Worm (Caenorhabditis elegans): ENCODE measurements around the gene mrp-8.
A peak's percentile ranks its signal among the peaks of the same experiment; 100 is the strongest.

Gene mrp-8

DNA sequence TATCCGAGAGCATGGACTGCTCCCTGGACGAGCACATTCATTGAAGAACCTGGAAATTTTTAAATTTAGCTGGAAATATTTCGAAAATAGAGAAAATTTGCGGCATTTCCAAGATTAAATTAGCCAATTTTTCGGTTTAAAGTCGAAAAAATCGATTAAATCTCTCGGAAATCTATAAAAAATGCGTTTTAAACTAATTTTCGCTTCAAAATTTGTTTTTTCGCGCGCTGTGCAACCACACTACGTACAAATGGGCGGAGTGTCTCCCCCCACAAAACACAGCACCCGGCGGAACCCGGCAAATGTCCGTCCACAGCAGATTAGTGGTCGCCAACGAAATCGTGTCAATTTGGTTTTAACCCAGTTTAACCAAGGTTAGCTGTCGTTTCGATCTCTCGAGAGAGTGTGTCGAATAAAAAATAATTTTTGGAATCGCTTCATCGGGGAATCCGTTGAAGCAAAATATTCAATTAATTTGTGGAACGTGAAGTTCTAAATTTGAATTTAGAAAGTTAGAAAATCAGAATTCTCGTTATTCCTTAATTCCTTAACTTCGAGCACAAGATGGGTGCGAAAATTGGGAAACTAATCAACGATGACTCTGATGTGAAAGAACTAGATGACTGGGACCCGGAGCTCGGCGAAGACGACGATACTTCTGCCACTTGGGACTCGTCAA lies 52.7 kb downstream of the mrp-8 start, which contains the start of the genes tim-1 and Y75B8A.23 (continued):
- TF ChIP-seq ZK185.1 (tag; optimal IDR thresholded peaks at IDR 0.05; ENCODE audit: poor library complexity, severe bottlenecking) (no peak), ztf-22 (GFP tag; optimal IDR thresholded peaks at IDR 0.05) (peak; percentile 53), snpc-1.3 (tag; optimal IDR thresholded peaks at IDR 0.05; ENCODE audit: insufficient read depth) (peak; percentile 98), rcor-1 (GFP tag; IDR thresholded peaks at IDR 0.05) (peak; percentile 94), ztf-18 (tag; optimal IDR thresholded peaks at IDR 0.05) (peak; percentile 74)

DNA sequence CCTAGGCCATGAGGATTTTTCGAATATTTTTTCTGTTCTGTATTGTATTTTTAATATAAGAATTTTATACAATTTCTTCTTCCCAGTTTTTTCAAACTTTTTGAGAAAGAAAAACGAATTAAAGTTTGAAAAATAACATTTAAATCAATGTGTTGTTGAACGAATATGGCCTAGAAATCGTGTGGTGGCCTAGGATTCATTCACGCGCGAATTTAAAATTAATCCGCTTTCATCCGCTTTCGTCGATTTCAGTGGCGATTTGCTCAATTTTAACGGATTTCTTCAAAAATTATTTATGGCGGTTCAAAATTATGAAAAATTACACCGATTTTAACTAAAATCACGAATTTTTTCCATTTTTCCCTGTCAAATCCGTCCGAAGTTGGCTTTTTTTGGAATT lies 55.7 kb downstream of the mrp-8 start:
- TF ChIP-seq ztf-3 (GFP tag; optimal IDR thresholded peaks at IDR 0.05), result no peak
- TF ChIP-seq mcd-1 (GFP tag; IDR thresholded peaks at IDR 0.05), result no peak
- no peak for TF ChIP-seq cebp-2 (GFP tag; IDR thresholded peaks at IDR 0.05)

DNA sequence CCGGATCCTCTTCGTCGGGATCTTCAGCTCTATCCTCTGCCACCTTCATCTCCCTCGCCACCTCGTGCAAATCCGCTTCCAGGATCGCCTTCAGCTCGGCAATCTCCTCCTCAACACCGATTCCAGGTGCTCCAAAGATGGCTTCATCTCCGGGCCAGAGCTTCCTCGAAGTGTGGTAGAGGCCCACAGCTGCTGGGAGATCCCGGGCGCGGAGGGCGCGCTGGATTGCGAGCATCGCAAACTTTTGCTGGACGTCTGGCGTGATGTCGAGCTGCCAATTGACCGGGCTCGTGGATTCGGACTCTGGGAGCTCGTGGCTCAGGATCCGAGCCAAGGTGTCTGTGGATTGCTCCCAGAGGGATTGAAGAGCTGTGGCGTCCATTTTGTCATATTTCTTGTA lies 57.4 kb downstream of the mrp-8 start:
- peak; percentile 88; the same call in 1 of the 2 replicates for TF ChIP-seq egrh-3 (GFP tag; IDR thresholded peaks at IDR 0.05)
- no peak for TF ChIP-seq nhr-120 (GFP tag; IDR thresholded peaks at IDR 0.05)
- no peak for TF ChIP-seq repo-1 (tag; optimal IDR thresholded peaks at IDR 0.05)
- 0 out of 2 replicates have a peak, but pooled peaks have one; percentile 9 for TF ChIP-seq dox-1 (GFP tag; IDR thresholded peaks at IDR 0.05)
- TF ChIP-seq zfh-2 (GFP tag; conservative IDR thresholded peaks at IDR 0.05), result peak; percentile 92
- no peak for TF ChIP-seq egl-44 (GFP tag; IDR thresholded peaks at IDR 0.05)

DNA sequence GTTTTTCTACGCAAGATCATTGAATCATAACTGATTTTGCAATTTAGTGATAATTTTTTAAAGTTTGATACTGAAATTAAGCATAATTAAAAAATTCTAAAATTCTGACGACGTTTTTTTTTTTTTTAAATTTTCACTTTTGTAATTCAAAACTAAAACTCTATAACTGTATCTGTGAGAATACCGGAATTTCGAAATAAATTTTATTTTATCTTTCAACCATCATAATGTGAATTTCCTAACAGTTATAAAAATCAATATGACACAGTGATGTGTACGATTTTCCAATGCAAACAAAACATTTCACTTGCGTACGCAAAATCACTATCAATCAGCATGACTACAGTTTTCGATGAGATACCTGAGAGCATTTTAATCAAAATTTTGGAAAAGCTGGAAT lies 67.1 kb downstream of the mrp-8 start, which contains the start of the genes grl-15 and fbxa-89:
Gene grl-15 (minus strand): TSS at position 101 of the 400 bp plus-strand sequence.
Gene fbxa-89 (plus strand): TSS at position 271 of the 400 bp plus-strand sequence.
- peak; percentile 29 for TF ChIP-seq nhr-80 (tag; optimal IDR thresholded peaks at IDR 0.05)
- TF ChIP-seq unc-130 (GFP tag; optimal IDR thresholded peaks at IDR 0.05), result no peak

DNA sequence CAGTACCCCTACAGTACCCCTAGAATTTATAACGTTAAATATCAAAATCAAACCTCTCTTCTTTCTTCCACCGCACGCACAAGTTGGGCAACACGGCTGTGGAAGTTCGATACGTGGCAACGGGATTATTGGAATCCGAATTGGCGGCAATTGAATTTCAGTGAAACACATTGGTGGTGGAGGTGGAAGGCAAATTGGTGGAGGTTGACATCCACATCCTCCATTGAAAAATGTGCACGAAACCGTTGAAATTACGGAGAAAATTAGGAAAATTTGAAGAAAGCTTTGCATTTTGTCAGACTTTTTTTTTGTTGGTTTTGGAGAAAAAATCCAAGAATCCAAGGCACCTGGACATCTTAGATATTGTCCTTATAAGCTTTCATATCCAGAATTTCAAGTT lies 67.6 kb downstream of the mrp-8 start:
- TF ChIP-seq ceh-27 (GFP tag; optimal IDR thresholded peaks at IDR 0.05) (no peak), ccch-3 (GFP tag; optimal IDR thresholded peaks at IDR 0.05) (no peak), him-1 (tag; optimal IDR thresholded peaks at IDR 0.05) (no peak), zfh-2 (GFP tag; conservative IDR thresholded peaks at IDR 0.05) (no peak), mxl-1 (tag; optimal IDR thresholded peaks at IDR 0.05) (no peak), B0019.2 (GFP tag; conservative IDR thresholded peaks at IDR 0.05) (no peak)

DNA sequence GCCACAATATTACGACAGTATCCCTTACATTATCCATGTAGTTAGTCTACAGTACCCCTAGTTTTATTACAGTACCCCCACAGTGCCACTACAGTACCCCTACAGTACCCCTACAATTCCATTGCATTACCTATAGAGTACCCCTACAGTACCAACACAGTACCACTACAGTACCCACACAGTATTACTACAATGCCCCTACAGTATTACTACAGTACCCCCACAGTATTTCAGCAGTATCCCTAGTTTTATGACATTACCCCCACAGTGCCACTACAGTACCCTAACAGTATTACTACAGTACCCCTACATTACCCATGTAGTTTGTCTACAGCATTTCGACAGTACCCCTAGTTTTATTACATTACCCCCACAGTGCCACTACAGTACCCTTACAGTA lies 69.5 kb downstream of the mrp-8 start:
- TF ChIP-seq egrh-3 (GFP tag; IDR thresholded peaks at IDR 0.05) (no peak), pha-4 (tag; optimal IDR thresholded peaks at IDR 0.05) (no peak), Y95B8A.8 (GFP tag; IDR thresholded peaks at IDR 0.05) (no peak), ama-1 (optimal IDR thresholded peaks at IDR 0.05) (no peak), ama-1 (GFP tag; optimal IDR thresholded peaks at IDR 0.05) (no peak), C17E4.6 (GFP tag; IDR thresholded peaks at IDR 0.05) (no peak), dpff-1 (tag; optimal IDR thresholded peaks at IDR 0.05) (no peak)

Data from whole organism, young adult.